Worm (Caenorhabditis elegans) whole organism, dauer: Measurements from ENCODE around the gene F36G9.13.

Source experiments
- unc-62 ChIP-seq: sonication (generic microtip); optimal IDR thresholded peaks from 2 replicates; lab custom pipeline; 2017; ENCODE audit warnings: missing biosample characterization, missing genetic modification reagents, missing genetic modification characterization

F36G9.13 gene

DNA sequence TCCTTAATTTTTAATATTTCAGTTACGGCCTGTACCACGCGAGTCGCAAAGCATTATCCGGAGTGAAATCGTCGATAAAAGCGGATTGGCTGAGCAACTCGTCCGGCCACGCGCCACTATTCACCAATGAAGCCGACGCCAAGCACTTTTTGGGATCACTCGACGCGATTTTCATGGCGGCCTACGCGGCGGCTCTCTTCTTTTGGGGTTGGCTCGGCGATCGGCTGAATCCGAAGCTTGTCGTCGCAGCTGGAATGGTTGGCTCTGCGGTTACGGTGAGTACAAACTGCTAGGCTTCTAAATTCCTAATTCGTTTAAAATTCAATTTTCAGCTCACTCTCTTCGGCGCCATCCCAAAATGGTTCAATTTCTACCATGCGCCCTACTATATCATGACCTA is 41.8 kb downstream of the F36G9.13 start:
- no peak for TF ChIP-seq unc-62 (GFP tag; lab: Kevin White, UChicago)

DNA sequence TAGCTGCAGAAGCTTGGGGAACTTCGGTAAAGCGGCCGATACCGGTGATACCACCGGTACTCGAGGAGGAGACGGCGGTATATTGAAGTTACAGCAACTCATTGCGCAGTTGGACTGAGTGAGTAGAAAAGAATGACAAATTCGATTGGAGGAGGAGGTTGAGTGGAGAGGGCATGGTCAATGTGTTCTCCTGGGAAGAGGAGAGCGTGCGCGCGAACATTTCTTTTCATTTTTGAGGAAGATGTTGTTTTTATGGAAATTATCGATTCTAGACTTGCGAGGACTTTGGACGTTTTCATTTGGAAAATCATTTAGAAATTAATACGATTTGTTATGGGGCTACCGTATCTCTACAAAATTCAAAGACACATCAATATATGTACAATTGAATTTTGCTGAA is 46.1 kb downstream of the F36G9.13 start:
- no peak for TF ChIP-seq unc-62 (GFP tag; lab: Kevin White, UChicago)

- TF ChIP-seq unc-62 (GFP tag; lab: Kevin White, UChicago), result no peak
Observed at ce11 chrV:16031571-16031970, 48.5 kb downstream of the F36G9.13 start, which contains the start of gene T10C6.7. T10C6.7 (minus strand) TSS chrV:16031713.

DNA sequence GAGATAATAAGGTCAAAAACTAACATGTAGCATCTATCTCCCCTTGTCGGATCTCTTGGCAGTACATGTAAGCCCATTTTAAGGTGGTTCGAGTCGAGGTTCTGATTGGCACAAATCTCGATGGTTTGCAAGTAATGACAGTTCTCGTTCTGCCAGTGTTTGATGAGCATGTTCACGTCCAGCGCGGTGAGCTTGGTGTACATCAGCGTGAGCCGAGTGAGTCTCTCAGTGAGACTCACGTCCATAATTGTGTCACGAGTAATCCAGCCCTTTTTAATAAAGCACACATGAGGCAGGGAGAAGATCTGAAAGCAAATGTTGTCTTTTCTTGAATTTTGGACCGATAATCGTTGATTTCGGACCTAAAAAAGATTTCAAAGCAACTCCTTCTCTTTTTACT is 49.7 kb downstream of the F36G9.13 start, which contains the start of gene T10C6.16:
TSS of gene T10C6.16 (minus strand) at position 245 of the 400 bp plus-strand sequence.
- no peak for TF ChIP-seq unc-62 (GFP tag; lab: Kevin White, UChicago)

DNA sequence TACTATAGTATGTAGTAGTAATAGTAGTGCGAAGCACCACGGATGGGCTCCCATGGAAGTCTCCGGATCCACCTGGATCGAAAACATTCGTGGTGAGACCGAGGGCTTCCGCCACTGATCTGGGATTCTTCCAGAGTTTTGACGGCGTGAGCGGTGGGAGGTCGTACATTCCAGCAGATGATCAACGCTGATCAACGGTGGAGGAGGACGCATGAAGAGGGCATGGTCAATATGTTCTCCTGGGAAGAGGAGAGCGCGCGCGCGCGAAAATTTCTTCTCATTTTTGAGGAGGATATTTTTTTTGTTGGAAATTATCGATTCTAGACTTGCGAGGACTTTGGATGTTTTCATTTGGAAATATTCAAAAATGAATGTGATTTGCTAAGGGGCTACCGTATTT is 50.4 kb downstream of the F36G9.13 start:
- TF ChIP-seq unc-62 (GFP tag; lab: Kevin White, UChicago), result no peak

DNA sequence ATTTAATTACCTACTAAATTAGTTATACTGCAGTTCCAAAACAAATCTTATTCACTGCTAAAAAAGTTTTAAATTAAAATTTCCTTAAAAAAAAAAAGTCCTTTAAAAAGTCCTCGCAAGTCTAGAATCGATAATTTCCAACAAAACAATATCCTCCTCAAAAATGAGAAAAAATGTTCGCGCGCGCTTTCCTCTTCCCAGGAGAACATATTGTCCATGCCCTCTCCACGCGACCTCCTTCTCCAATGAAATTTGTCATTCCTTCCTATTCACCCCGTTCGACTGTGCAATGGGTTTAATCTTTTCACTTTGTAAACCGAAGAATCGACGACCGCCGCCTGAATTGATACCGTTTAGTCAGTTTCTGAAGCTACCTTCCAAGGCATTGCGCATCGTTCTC is 53.1 kb downstream of the F36G9.13 start, which contains the start of gene T10C6.10:
TSS of gene T10C6.10 (plus strand) at position 248 of the 400 bp plus-strand sequence.
- no peak for TF ChIP-seq unc-62 (GFP tag; lab: Kevin White, UChicago)
